Worm (Caenorhabditis elegans): ENCODE data around the gene C17C3.5.
A peak's percentile ranks its signal among the peaks of the same experiment; 100 is the strongest.

Gene C17C3.5

ce11 chrII:5572082-5572746, 20.6 kb downstream of the C17C3.5 start (continued):
- TF ChIP-seq lin-14 (GFP tag; optimal IDR thresholded peaks at IDR 0.05) (peak; percentile 70), nhr-20 (tag; optimal IDR thresholded peaks at IDR 0.05) (peak; percentile 82), tbx-2 (tag; optimal IDR thresholded peaks at IDR 0.05) (peak; percentile 53), unc-30 (tag; optimal IDR thresholded peaks at IDR 0.05) (no peak), mef-2 (tag; optimal IDR thresholded peaks at IDR 0.05) (no peak), mab-9 (GFP tag; IDR thresholded peaks at IDR 0.05) (no peak), ztf-4 (tag; optimal IDR thresholded peaks at IDR 0.05) (peak; percentile 58), ztf-11 (tag; optimal IDR thresholded peaks at IDR 0.05) (no peak), egl-13 (tag; optimal IDR thresholded peaks at IDR 0.05) (no peak), pag-3 (tag; optimal IDR thresholded peaks at IDR 0.05; ENCODE audit: borderline replicate concordance, insufficient read depth) (no peak), nhr-71 (tag; optimal IDR thresholded peaks at IDR 0.05) (peak; percentile 88)

DNA sequence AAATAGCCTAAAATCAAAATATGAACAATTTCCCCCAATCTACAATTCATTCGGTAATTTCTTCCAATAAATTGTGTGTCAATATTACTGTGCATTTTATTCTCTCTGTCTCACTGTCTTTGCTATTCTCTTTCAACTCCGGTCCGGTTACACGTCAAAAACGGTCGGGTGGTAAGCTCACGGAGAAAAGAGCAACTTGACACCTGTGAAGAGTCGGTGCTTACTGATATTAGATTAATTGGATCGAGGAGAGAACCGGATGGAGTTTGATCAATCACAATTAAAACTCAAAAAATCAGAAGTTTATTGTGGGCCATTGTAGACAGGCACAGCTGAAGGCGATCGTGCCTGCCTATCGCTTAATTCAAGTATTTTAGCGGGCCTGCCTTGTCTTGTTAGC, 23.3 kb downstream of the C17C3.5 start:
- peak; percentile 16 for TF ChIP-seq nhr-71 (tag; optimal IDR thresholded peaks at IDR 0.05)
- TF ChIP-seq nhr-20 (tag; optimal IDR thresholded peaks at IDR 0.05): peak; percentile 3
- TF ChIP-seq elt-2 (tag; optimal IDR thresholded peaks at IDR 0.05): peak; percentile 11
- TF ChIP-seq unc-98 (GFP tag; IDR thresholded peaks at IDR 0.05): no peak
- TF ChIP-seq fkh-10 (GFP tag; optimal IDR thresholded peaks at IDR 0.05): no peak

DNA sequence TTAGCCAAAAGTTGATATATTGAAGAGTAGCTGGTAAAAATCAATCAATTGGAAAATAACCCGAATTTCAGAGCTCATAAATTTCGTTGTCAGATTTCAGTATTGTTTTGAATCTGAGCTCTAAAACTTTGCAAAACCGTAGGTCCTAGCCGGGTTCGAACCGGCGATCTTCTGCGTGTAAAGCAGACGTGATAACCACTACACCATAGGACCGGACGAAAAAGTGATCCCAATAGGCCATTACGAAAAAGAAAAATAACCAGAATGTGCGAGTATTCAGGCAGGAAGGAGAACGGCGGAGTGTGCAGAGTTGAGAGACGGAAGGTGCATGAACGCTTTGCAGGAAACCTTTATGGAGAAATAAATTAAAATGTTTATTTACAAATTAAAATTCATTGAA, 25.4 kb downstream of the C17C3.5 start:
- TF ChIP-seq blmp-1 (tag; optimal IDR thresholded peaks at IDR 0.05) (peak; percentile 20), aly-2 (tag; optimal IDR thresholded peaks at IDR 0.05) (no peak), skn-1 (tag; optimal IDR thresholded peaks at IDR 0.05) (peak; percentile 40), snpc-4 (tag; optimal IDR thresholded peaks at IDR 0.05) (peak; percentile 36), lin-14 (GFP tag; optimal IDR thresholded peaks at IDR 0.05) (peak; percentile 30), fkh-8 (tag; optimal IDR thresholded peaks at IDR 0.05) (peak; percentile 66), irx-1 (tag; optimal IDR thresholded peaks at IDR 0.05) (no peak), C34B4.2 (tag; optimal IDR thresholded peaks at IDR 0.05) (no peak), nhr-28 (tag; optimal IDR thresholded peaks at IDR 0.05) (no peak), unc-98 (GFP tag; IDR thresholded peaks at IDR 0.05) (no peak), unc-62 (GFP tag; optimal IDR thresholded peaks at IDR 0.05) (no peak), nhr-71 (tag; optimal IDR thresholded peaks at IDR 0.05) (peak; percentile 52), snu-23 (GFP tag; optimal IDR thresholded peaks at IDR 0.05) (peak; percentile 55), nhr-19 (GFP tag; conservative IDR thresholded peaks at IDR 0.05) (0 out of 2 replicates have a peak, but pooled peaks have one; percentile 15), egl-13 (tag; optimal IDR thresholded peaks at IDR 0.05) (peak; percentile 0), fkh-4 (tag; optimal IDR thresholded peaks at IDR 0.05; ENCODE audit: borderline replicate concordance) (no peak), lir-3 (tag; optimal IDR thresholded peaks at IDR 0.05; ENCODE audit: poor library complexity) (no peak), nhr-20 (tag; optimal IDR thresholded peaks at IDR 0.05) (peak; percentile 34), efl-1 (optimal IDR thresholded peaks at IDR 0.05) (peak; percentile 28 to 51), efl-1 (GFP tag; optimal IDR thresholded peaks at IDR 0.05 in 1 of 2) (peak; percentile 13 to 76), nhr-90 (tag; optimal IDR thresholded peaks at IDR 0.05; ENCODE audit: poor library complexity) (peak; percentile 10), ceh-82 (tag; optimal IDR thresholded peaks at IDR 0.05) (peak in 1 of 3 experiments; percentile 6), lin-35 (GFP tag; optimal IDR thresholded peaks at IDR 0.05) (peak in 1 of 2 experiments; percentile 59), lin-13 (GFP tag; optimal IDR thresholded peaks at IDR 0.05) (peak; percentile 2), lsy-2 (tag; optimal IDR thresholded peaks at IDR 0.05) (peak in 1 of 2 experiments; percentile 60), mdl-1 (tag; optimal IDR thresholded peaks at IDR 0.05) (peak in 1 of 2 experiments; percentile 30), dsc-1 (tag; optimal IDR thresholded peaks at IDR 0.05) (no peak), ceh-8 (GFP tag; optimal IDR thresholded peaks at IDR 0.05) (no peak), xbp-1 (tag; optimal IDR thresholded peaks at IDR 0.05) (peak; percentile 5), swsn-7 (tag; optimal IDR thresholded peaks at IDR 0.05) (peak; percentile 34), elt-2 (tag; optimal IDR thresholded peaks at IDR 0.05) (peak; percentile 37), dpl-1 (GFP tag; optimal IDR thresholded peaks at IDR 0.05) (peak; percentile 18 to 31 (median 29)), nhr-12 (tag; optimal IDR thresholded peaks at IDR 0.05) (no peak), rnt-1 (tag; optimal IDR thresholded peaks at IDR 0.05) (peak; percentile 59), jun-1 (tag; optimal IDR thresholded peaks at IDR 0.05) (no peak), unc-30 (tag; optimal IDR thresholded peaks at IDR 0.05) (no peak), C16A3.4 (tag; optimal IDR thresholded peaks at IDR 0.05) (peak; percentile 54)

Data from whole organism, L1 larva.